Fruit fly (Drosophila melanogaster) ovary, adult (tissue): ENCODE data around the gene CG14856.

ENCODE experiments used
- CG17801 ChIP-seq: fragments of 200-800 bp; optimal IDR thresholded peaks from 2 replicates; lab custom pipeline; 2019; ENCODE audit warnings: missing biosample characterization, mild to moderate bottlenecking, missing genetic modification characterization, moderate library complexity; ENCODE audit not compliant: partially characterized antibody

Gene CG14856

DNA sequence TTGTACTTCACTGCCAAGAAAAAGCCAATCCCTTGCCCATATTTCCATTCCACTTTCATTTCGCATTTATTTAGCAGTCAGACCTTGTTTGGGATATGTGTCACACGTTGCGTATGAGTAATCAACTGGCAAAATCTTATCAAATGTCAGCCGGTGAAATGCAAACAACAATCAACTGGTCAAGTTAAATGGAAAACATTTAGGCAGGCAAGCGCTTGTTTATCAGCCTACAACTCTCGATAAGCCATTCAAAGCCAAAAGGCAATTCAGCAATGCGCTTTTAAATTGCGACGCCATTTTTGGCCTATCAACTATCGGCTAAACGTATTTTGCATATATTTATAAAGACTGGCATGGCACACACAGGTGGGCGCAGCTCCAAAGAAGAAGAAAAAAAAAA, 18.0 kb upstream of the CG14856 start:
- TF ChIP-seq CG17801: no peak

DNA sequence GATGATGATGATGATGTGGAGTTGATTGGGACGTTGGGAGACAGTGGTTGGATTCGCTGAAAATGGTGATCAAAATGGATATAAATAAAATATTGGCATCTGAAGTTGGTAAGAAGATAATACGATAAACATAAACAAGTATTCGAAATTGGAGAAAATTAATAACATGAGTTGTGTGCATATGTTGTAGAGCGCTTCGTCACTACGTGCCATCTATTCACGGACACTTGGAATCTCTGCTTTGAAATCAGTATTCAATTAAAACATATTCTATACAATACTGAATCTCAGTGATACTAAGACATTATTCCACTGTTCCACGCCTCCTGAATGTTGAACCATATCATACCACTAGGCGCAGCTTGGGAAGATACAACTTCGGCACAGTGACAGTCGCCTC, 13.5 kb upstream of the CG14856 start:
- TF ChIP-seq CG17801: no peak

dm6 chr3R:14786669-14787068, 12.1 kb upstream of the CG14856 start:
- no peak for TF ChIP-seq CG17801

dm6 chr3R:14796294-14796693, 2.5 kb upstream of the CG14856 start, which contains the start of gene CG14855:
TSS of gene CG14855 (plus strand) at chr3R:14796305.
- TF ChIP-seq CG17801: no peak

DNA sequence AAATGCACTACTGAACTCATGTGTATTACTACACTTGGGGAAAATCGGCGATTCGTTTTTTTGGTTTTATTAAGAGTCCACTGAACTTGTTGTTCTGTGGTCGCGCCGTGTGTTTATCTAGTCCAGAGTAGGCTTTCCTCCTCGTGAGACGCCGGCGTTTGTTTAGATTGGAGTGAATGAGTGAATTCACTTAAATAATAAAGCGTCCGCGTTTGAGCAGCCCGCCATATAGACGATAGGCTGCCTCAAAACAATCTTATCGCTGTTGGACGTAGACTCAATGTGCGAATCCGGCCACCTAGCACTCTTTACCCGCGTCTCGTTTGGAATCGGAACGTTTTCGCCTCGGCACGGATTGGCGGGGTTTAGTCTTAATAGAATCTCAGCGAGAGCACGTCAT, 2.6 kb downstream of the CG14856 start, which contains the start of gene CG14857:
Gene CG14857, plus strand, starts transcription at position 367 of the 400 bp plus-strand sequence.
- no peak for TF ChIP-seq CG17801

- no peak for TF ChIP-seq CG17801
Observed at dm6 chr3R:14810703-14811102, 11.9 kb downstream of the CG14856 start.

dm6 chr3R:14817721-14818215, 19.0 kb downstream of the CG14856 start:
- peak; percentile 69 for TF ChIP-seq CG17801

DNA sequence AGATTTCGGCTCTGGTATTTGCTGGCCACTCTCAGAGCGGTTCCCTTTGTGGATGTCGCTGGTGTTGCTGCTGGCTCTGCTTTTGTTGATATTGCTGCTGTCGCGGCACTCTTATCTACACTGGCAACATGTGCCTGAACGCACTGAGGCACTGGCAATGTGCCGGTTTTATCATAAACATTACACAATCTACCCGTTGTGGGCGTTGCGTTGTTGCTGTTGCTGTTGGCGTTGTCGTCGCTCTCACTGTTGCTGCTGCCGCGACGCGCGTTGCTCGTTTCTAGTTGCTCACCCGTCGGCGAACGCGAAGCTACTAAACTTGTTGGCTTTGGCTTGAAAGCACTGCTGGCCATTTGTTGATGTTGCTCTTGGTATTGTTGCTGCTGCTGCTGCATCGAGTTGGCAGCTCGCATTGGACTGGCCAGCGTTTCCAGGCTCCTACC, 20.9 kb downstream of the CG14856 start:
- TF ChIP-seq CG17801: peak; percentile 5

dm6 chr3R:14821175-14821574, 22.4 kb downstream of the CG14856 start:
- no peak for TF ChIP-seq CG17801

- TF ChIP-seq CG17801: no peak
Observed at dm6 chr3R:14822954-14823353, 24.2 kb downstream of the CG14856 start.

DNA sequence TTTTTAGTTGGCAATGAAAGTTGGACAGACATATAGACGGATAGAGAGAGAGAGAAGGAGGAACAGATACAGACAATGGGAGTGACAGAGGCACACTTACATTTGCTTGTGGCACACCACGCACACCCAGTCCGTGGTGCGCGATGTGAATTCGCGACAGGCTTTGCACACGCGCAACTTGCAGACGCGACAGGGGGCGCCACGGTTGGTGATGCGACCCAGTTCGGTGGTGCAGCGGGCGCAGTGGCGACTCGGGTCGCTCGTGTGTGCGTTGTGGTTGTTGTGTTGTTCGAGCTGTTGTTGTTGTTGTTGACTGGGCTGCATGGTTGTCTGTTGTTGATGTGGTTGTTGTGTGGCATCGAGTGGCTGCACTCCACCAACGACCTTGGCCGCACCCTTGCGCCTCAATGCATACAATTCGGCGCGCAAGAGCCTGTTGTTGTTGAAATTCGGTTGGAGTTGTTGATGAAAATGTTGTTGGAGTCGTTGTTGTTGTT, 31.5 kb downstream of the CG14856 start:
- no peak for TF ChIP-seq CG17801

dm6 chr3R:14832256-14832655, 33.5 kb downstream of the CG14856 start:
- no peak for TF ChIP-seq CG17801

dm6 chr3R:14844743-14845142, 46.0 kb downstream of the CG14856 start, which contains the start of gene CG3610:
TSS of gene CG3610 (plus strand) at chr3R:14845043.
- no peak for TF ChIP-seq CG17801

DNA sequence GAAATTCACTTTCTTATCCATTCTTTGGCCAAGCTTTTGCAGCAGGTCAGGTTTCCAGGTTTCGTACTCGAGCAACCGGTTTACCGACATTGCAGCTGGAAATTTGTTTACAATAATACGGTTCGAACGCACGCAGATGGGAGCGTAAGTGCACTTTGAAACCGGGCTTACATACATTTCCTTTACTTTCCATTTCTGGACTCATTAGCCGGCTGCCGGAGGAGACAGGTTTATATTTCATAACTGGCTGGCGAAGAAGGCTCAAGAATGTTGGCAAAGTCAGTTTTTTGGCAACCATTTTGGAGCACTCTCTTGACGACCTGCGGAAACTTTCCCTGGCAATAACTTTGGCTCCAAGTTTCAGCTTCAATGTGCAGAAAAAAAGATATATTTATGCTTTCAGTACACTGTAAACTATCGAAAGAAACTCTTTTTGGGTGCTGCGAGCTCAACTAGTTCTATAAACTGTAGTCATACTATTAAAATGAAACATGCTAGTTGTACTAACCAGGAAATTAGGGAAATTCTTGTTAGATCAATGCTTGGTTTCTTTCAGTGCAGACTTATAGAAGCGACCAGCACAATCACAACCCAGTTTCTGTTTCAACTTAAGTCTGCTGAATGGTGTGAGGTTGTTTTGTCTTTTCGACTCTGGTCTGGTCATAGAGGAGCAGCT, 48.3 kb downstream of the CG14856 start:
- TF ChIP-seq CG17801: no peak

- no peak for TF ChIP-seq CG17801
Observed at dm6 chr3R:14847844-14848243, 49.1 kb downstream of the CG14856 start.
